Fruit fly (Drosophila melanogaster) whole organism, embryonic: ENCODE measurements around the gene bun.

Source experiments
- Awh ChIP-seq: fragments of 200-800 bp; sonication (Bioruptor generic); IDR thresholded peaks from 2 replicates; pipeline ENCODE4, ENCODE4 v1.3.6; 2022; ENCODE audit warnings: missing biosample characterization, missing genetic modification characterization
- Blimp-1 ChIP-seq: fragments of 200-800 bp; sonication (Bioruptor generic); optimal IDR thresholded peaks from 3 replicates; lab custom pipeline; 2018; ENCODE audit warnings: missing biosample characterization, missing genetic modification characterization, mild to moderate bottlenecking, moderate library complexity, missing genetic modification reagents
- CG10147 ChIP-seq: fragments of 200-800 bp; sonication (Bioruptor generic); optimal IDR thresholded peaks from 2 replicates; lab custom pipeline; 2019; ENCODE audit warnings: missing biosample characterization, mild to moderate bottlenecking, missing genetic modification characterization, moderate library complexity
- CG12071 ChIP-seq: fragments of 200-800 bp; sonication (Bioruptor generic); optimal IDR thresholded peaks from 3 replicates; lab custom pipeline; 2018; ENCODE audit warnings: missing biosample characterization, mild to moderate bottlenecking, missing genetic modification characterization
- CG12104 ChIP-seq: fragments of 200-800 bp; sonication (Bioruptor generic); optimal IDR thresholded peaks from 3 replicates; lab custom pipeline; 2016; ENCODE audit warnings: missing biosample characterization, missing genetic modification characterization
- CG12219 ChIP-seq: fragments of 200-800 bp; sonication (Bioruptor generic); optimal IDR thresholded peaks from 3 replicates; lab custom pipeline; 2018; ENCODE audit warnings: missing biosample characterization, mild to moderate bottlenecking, missing genetic modification characterization
- CG12769 ChIP-seq: fragments of 200-800 bp; sonication (Bioruptor generic); optimal IDR thresholded peaks from 2 replicates; lab custom pipeline; 2019; ENCODE audit warnings: missing biosample characterization, mild to moderate bottlenecking, missing genetic modification characterization, moderate library complexity
- CG14014 ChIP-seq: fragments of 200-800 bp; sonication (Bioruptor generic); IDR thresholded peaks from 2 replicates; pipeline ENCODE4 v1.3.6; 2022; ENCODE audit warnings: missing biosample characterization, missing genetic modification characterization
- CG14860 ChIP-seq: fragments of 200-800 bp; sonication (Bioruptor generic); IDR thresholded peaks from 3 replicates; pipeline ENCODE4 v1.3.6; 2022; ENCODE audit warnings: missing biosample characterization, missing genetic modification characterization; ENCODE audit not compliant: partially characterized antibody
- CG15011 ChIP-seq: fragments of 200-800 bp; sonication (Bioruptor generic); optimal IDR thresholded peaks from 3 replicates; lab custom pipeline; 2018; ENCODE audit warnings: missing biosample characterization, mild to moderate bottlenecking, missing genetic modification characterization
- CG1647 ChIP-seq: fragments of 200-800 bp; sonication (Bioruptor generic); optimal IDR thresholded peaks from 3 replicates; lab custom pipeline; 2016; ENCODE audit warnings: missing biosample characterization, missing genetic modification characterization
- CG17802 ChIP-seq: fragments of 200-800 bp; sonication (Bioruptor generic); optimal IDR thresholded peaks from 2 replicates; lab custom pipeline; 2018; ENCODE audit warnings: missing biosample characterization, mild to moderate bottlenecking, missing genetic modification characterization, moderate library complexity
- CG2889 ChIP-seq: fragments of 200-800 bp; sonication (Bioruptor generic); IDR thresholded peaks from 3 replicates; pipeline ENCODE4 v1.3.6; 2022; ENCODE audit warnings: missing biosample characterization, missing genetic modification characterization
- CG30403 ChIP-seq: fragments of 200-800 bp; sonication (Bioruptor generic); optimal IDR thresholded peaks from 3 replicates; lab custom pipeline; 2016; ENCODE audit warnings: missing biosample characterization, missing genetic modification characterization
- CG3281 ChIP-seq: fragments of 200-800 bp; sonication (Bioruptor generic); optimal IDR thresholded peaks from 3 replicates; lab custom pipeline; 2017; ENCODE audit warnings: missing biosample characterization, mild to moderate bottlenecking, missing genetic modification characterization
- CG6175 ChIP-seq: fragments of 200-800 bp; sonication (Bioruptor generic); IDR thresholded peaks from 3 replicates; pipeline ENCODE4 v1.3.6; 2022; ENCODE audit warnings: missing biosample characterization, missing genetic modification characterization
- CG7271 ChIP-seq: fragments of 200-800 bp; sonication (Bioruptor generic); optimal IDR thresholded peaks from 2 replicates; lab custom pipeline; 2018; ENCODE audit warnings: missing biosample characterization, mild to moderate bottlenecking, missing genetic modification characterization, moderate library complexity
- D19A ChIP-seq: fragments of 200-800 bp; optimal IDR thresholded peaks from 3 replicates; lab custom pipeline; 2019; ENCODE audit warnings: missing biosample characterization, mild to moderate bottlenecking, missing genetic modification characterization, moderate library complexity
- Dfd ChIP-seq, 2 experiments: fragments of >200 bp; optimal IDR thresholded peaks; 2 replicates each; lab custom pipeline; 2017; ENCODE audit warnings: missing biosample characterization in 2 of 2, missing genetic modification characterization in 2 of 2
- Doc3 ChIP-seq: fragments of 200-800 bp; sonication (Bioruptor generic); IDR thresholded peaks from 3 replicates; pipeline ENCODE4 v1.3.6; 2022; ENCODE audit warnings: missing biosample characterization, missing genetic modification characterization; ENCODE audit not compliant: partially characterized antibody
- Ets65A ChIP-seq: fragments of 200-800 bp; sonication (Bioruptor generic); peaks from one replicate; lab custom pipeline; 2016; ENCODE audit warnings: missing biosample characterization, missing genetic modification characterization
- HHEX ChIP-seq: fragments of 200-800 bp; sonication (Bioruptor generic); optimal IDR thresholded peaks from 3 replicates; lab custom pipeline; 2017; ENCODE audit warnings: missing biosample characterization, mild to moderate bottlenecking, missing genetic modification characterization, missing genetic modification reagents
- HmgZ ChIP-seq: fragments of 200-800 bp; sonication (Bioruptor generic); optimal IDR thresholded peaks from 2 replicates; lab custom pipeline; 2018; ENCODE audit warnings: missing biosample characterization, mild to moderate bottlenecking, missing genetic modification characterization
- Med ChIP-seq: fragments of 200-800 bp; sonication (Bioruptor generic); peaks from one replicate; lab custom pipeline; 2016; ENCODE audit warnings: missing biosample characterization, missing genetic modification characterization, mild to moderate bottlenecking, inconsistent platforms, moderate library complexity
- Mes4 ChIP-seq: fragments of 200-800 bp; sonication (Bioruptor generic); optimal IDR thresholded peaks from 2 replicates; lab custom pipeline; 2016; ENCODE audit warnings: missing biosample characterization, missing genetic modification characterization
- NFAT ChIP-seq: fragments of 200-800 bp; sonication (Bioruptor generic); IDR thresholded peaks from 2 replicates; pipeline ENCODE4 v1.3.6; 2022; ENCODE audit warnings: missing biosample characterization, missing genetic modification characterization
- Poxn ChIP-seq: fragments of 200-800 bp; sonication (Bioruptor generic); IDR thresholded peaks from 2 replicates; pipeline ENCODE4 v1.3.6; 2022; ENCODE audit warnings: missing biosample characterization, missing genetic modification characterization
- Ptx1 ChIP-seq: fragments of 200-800 bp; sonication (Bioruptor generic); IDR thresholded peaks from 2 replicates; pipeline ENCODE4 v1.3.6; 2022; ENCODE audit warnings: missing biosample characterization, missing genetic modification characterization
- Ravus ChIP-seq: fragments of 200-800 bp; sonication (Bioruptor generic); IDR thresholded peaks from 2 replicates; pipeline ENCODE4 v1.3.6; 2022; ENCODE audit warnings: missing biosample characterization, missing genetic modification characterization
- aop ChIP-seq: fragments of 200-800 bp; sonication (Bioruptor generic); IDR thresholded peaks from 2 replicates; pipeline ENCODE4 v1.3.6; 2022; ENCODE audit warnings: missing biosample characterization, missing genetic modification characterization
- az2 ChIP-seq: fragments of 200-800 bp; sonication (Bioruptor generic); optimal IDR thresholded peaks from 3 replicates; lab custom pipeline; 2016; ENCODE audit warnings: missing biosample characterization, missing genetic modification characterization
- bsh ChIP-seq, 2 experiments: fragments of 200-800 bp; sonication (Bioruptor generic); optimal IDR thresholded peaks; 2 replicates each; lab custom pipeline; 2017 to 2018; ENCODE audit warnings: mild to moderate bottlenecking in 2 of 2, missing biosample characterization in 2 of 2, missing genetic modification characterization in 2 of 2, moderate library complexity in 1 of 2
- cg ChIP-seq: fragments of 200-800 bp; sonication (Bioruptor generic); optimal IDR thresholded peaks from 3 replicates; lab custom pipeline; 2019; ENCODE audit warnings: missing biosample characterization, mild to moderate bottlenecking, missing genetic modification characterization, moderate library complexity
- en ChIP-seq: fragments of 200-800 bp; sonication (Bioruptor generic); optimal IDR thresholded peaks from 2 replicates; lab custom pipeline; 2016; ENCODE audit warnings: missing biosample characterization, missing genetic modification characterization
- fd102C ChIP-seq: fragments of 200-800 bp; sonication (Bioruptor generic); optimal IDR thresholded peaks from 2 replicates; lab custom pipeline; 2018; ENCODE audit warnings: missing biosample characterization, mild to moderate bottlenecking, missing genetic modification characterization, moderate library complexity
- gce ChIP-seq: fragments of 200-800 bp; sonication (Bioruptor generic); IDR thresholded peaks from 3 replicates; pipeline ENCODE4 v1.3.6; 2022; ENCODE audit warnings: missing biosample characterization, missing genetic modification characterization
- gsb-n ChIP-seq: fragments of 200-800 bp; sonication (Bioruptor generic); optimal IDR thresholded peaks from 3 replicates; lab custom pipeline; 2018; ENCODE audit warnings: missing biosample characterization, mild to moderate bottlenecking, missing genetic modification characterization
- ham ChIP-seq: fragments of 200-800 bp; sonication (Bioruptor generic); IDR thresholded peaks from 2 replicates; pipeline ENCODE4 v1.3.6; 2022; ENCODE audit warnings: missing biosample characterization, missing genetic modification characterization
- hbn ChIP-seq: fragments of 200-800 bp; sonication (Bioruptor generic); IDR thresholded peaks from 2 replicates; pipeline ENCODE4 v1.3.6; 2022; ENCODE audit warnings: missing biosample characterization, missing genetic modification characterization; ENCODE audit not compliant: partially characterized antibody
- peb ChIP-seq: fragments of 200-800 bp; sonication (Bioruptor generic); IDR thresholded peaks from 2 replicates; pipeline ENCODE4 v1.3.6; 2022; ENCODE audit warnings: missing biosample characterization, missing genetic modification characterization
- pnt ChIP-seq: fragments of 200-800 bp; sonication (Bioruptor generic); optimal IDR thresholded peaks from 3 replicates; lab custom pipeline; 2016; ENCODE audit warnings: missing biosample characterization, missing genetic modification characterization
- sd ChIP-seq: fragments of 200-800 bp; sonication (Bioruptor generic); optimal IDR thresholded peaks from 3 replicates; lab custom pipeline; 2018; ENCODE audit warnings: missing biosample characterization, mild to moderate bottlenecking, missing genetic modification characterization, moderate library complexity
- sens-2 ChIP-seq: fragments of 200-800 bp; sonication (Bioruptor generic); IDR thresholded peaks from 2 replicates; pipeline ENCODE4 v1.3.6; 2022; ENCODE audit warnings: missing biosample characterization, missing genetic modification characterization
- sima ChIP-seq: fragments of 200-800 bp; sonication (Bioruptor generic); optimal IDR thresholded peaks from 2 replicates; lab custom pipeline; 2016; ENCODE audit warnings: missing biosample characterization, missing genetic modification characterization
- sob ChIP-seq: fragments of 200-800 bp; sonication (Bioruptor generic); IDR thresholded peaks from 2 replicates; pipeline ENCODE4 v1.3.6; 2022; ENCODE audit warnings: missing biosample characterization, missing genetic modification characterization
- sqz ChIP-seq: fragments of 200-800 bp; sonication (Bioruptor generic); optimal IDR thresholded peaks from 3 replicates; lab custom pipeline; 2018; ENCODE audit warnings: missing biosample characterization, mild to moderate bottlenecking, missing genetic modification characterization
- z ChIP-seq: fragments of 200-800 bp; sonication (Bioruptor generic); IDR thresholded peaks from 3 replicates; pipeline ENCODE4 v1.3.6; 2022; ENCODE audit warnings: missing biosample characterization, missing genetic modification characterization
- zen2 ChIP-seq: fragments of 200-800 bp; sonication (Bioruptor generic); IDR thresholded peaks from 3 replicates; pipeline ENCODE4 v1.3.6; 2022; ENCODE audit warnings: missing biosample characterization, missing genetic modification characterization; ENCODE audit not compliant: partially characterized antibody

bun gene

dm6 chr2L:12497283-12498265 lies 48.8 kb downstream of the bun start, which contains the start of gene t-cup (continued):
- TF ChIP-seq HHEX (GFP tag; lab: Kevin White, UChicago), result peak; percentile 92
- no peak for TF ChIP-seq CG2889 (GFP tag; lab: Robert Waterston, UW)
- peak; percentile 9 for TF ChIP-seq CG10147 (GFP tag; lab: Kevin White, UChicago)
- peak; percentile 71 for TF ChIP-seq Mes4 (GFP tag; lab: Kevin White, UChicago)
- TF ChIP-seq az2 (GFP tag; lab: Kevin White, UChicago), result peak; percentile 10
- peak; percentile 51 for TF ChIP-seq CG1647 (GFP tag; lab: Kevin White, UChicago)
- peak; percentile 17 for TF ChIP-seq CG30403 (GFP tag; lab: Kevin White, UChicago)
- TF ChIP-seq en, result peak; percentile 0
- no peak for TF ChIP-seq Doc3 (GFP tag; lab: Robert Waterston, UW)
- TF ChIP-seq sob (GFP tag; lab: Robert Waterston, UW), result peak; percentile 78; the same call in 1 of the 2 replicates
- peak; percentile 71; the same call in 1 of the 2 replicates for TF ChIP-seq CG14014 (GFP tag; lab: Robert Waterston, UW)
- peak; percentile 97 for TF ChIP-seq Med (GFP tag; lab: Kevin White, UChicago)
- peak; percentile 74 for TF ChIP-seq gsb-n
- peak; percentile 81 for TF ChIP-seq CG15011 (GFP tag; lab: Kevin White, UChicago)
- TF ChIP-seq sqz (GFP tag; lab: Kevin White, UChicago), result peak; percentile 92
- TF ChIP-seq bsh (GFP tag; optimal IDR thresholded peaks at IDR 0.05; lab: Kevin White, UChicago), result peak in 1 of 2 experiments; percentile 81
- peak; percentile 43 for TF ChIP-seq D19A
- no peak for TF ChIP-seq aop (GFP tag; lab: Robert Waterston, UW)
- TF ChIP-seq Dfd (GFP tag; optimal IDR thresholded peaks at IDR 0.05; lab: Kevin White, UChicago), result no peak
- peak; percentile 38 for TF ChIP-seq CG7271 (tag; lab: Kevin White, UChicago)
- peak; percentile 70 for TF ChIP-seq CG12219 (GFP tag; lab: Kevin White, UChicago)
- no peak for TF ChIP-seq ham (GFP tag; lab: Robert Waterston, UW)
- peak; percentile 12 for TF ChIP-seq pnt (GFP tag; lab: Kevin White, UChicago)
- peak; percentile 72 for TF ChIP-seq CG12104 (GFP tag; lab: Kevin White, UChicago)
- TF ChIP-seq Poxn (GFP tag; lab: Robert Waterston, UW), result no peak
- TF ChIP-seq CG14860, result no peak
- TF ChIP-seq peb (GFP tag; lab: Robert Waterston, UW), result no peak
- TF ChIP-seq fd102C, result peak; percentile 22
- peak; percentile 92 for TF ChIP-seq HmgZ (tag; lab: Kevin White, UChicago)
- peak; percentile 9; the same call in 1 of the 3 replicates for TF ChIP-seq CG6175 (GFP tag; lab: Robert Waterston, UW)
- 0 out of 3 replicates have a peak, but pooled peaks have one; percentile 42 for TF ChIP-seq gce (GFP tag; lab: Robert Waterston, UW)
- TF ChIP-seq CG3281 (GFP tag; lab: Kevin White, UChicago), result peak; percentile 86
- TF ChIP-seq cg, result peak; percentile 65
- no peak for TF ChIP-seq hbn (GFP tag; lab: Robert Waterston, UW)
- no peak for TF ChIP-seq sima (GFP tag; lab: Kevin White, UChicago)
- TF ChIP-seq sd (tag; lab: Kevin White, UChicago), result peak; percentile 80
- no peak for TF ChIP-seq zen2
- peak; percentile 79 for TF ChIP-seq Blimp-1
- peak; percentile 66; the same call in 1 of the 2 replicates for TF ChIP-seq NFAT
- TF ChIP-seq Awh (GFP tag; lab: Robert Waterston, UW), result peak; percentile 86
- peak; percentile 76 for TF ChIP-seq CG12769 (tag; lab: Kevin White, UChicago)
- TF ChIP-seq z, result no peak
- TF ChIP-seq CG17802 (tag; lab: Kevin White, UChicago), result peak; percentile 41
- peak; percentile 89 for TF ChIP-seq Ets65A
- TF ChIP-seq Ravus (GFP tag; lab: Robert Waterston, UW), result no peak
- TF ChIP-seq CG12071 (GFP tag; lab: Kevin White, UChicago), result peak; percentile 90
- peak; percentile 38; the same call in 1 of the 2 replicates for TF ChIP-seq Ptx1
- TF ChIP-seq sens-2, result peak; percentile 67
